Fruit fly (Drosophila melanogaster) Kc167 (cell line): ENCODE measurements around the gene CG15468.

Experiments used
- Myc ChIP-seq: fragments of >200 bp; optimal IDR thresholded peaks from 2 replicates; lab custom pipeline; 2017; ENCODE audit warnings: missing external identifiers
- Sin3A ChIP-seq: fragments of >200 bp; optimal IDR thresholded peaks from 2 replicates; lab custom pipeline; 2018; ENCODE audit warnings: missing external identifiers
- insv ChIP-seq: fragments of >200 bp; optimal IDR thresholded peaks from 3 replicates; lab custom pipeline; 2018; ENCODE audit warnings: missing external identifiers

- no peak for TF ChIP-seq insv
- no peak for TF ChIP-seq Sin3A (lab: Kevin White, UChicago)
- TF ChIP-seq Myc, result no peak
Measured at dm6 chrX:4918228-4919022, 42.5 kb downstream of the CG15468 start, which contains the start of the genes CG4041 and Hgsnat.
